Fruit fly (Drosophila melanogaster) S2 (cell line): ENCODE measurements around the gene mRpL51.

Experiments
- CG8478 ChIP-seq: fragments of >200 bp; optimal IDR thresholded peaks from 2 replicates; lab custom pipeline; 2018
- CTCF ChIP-seq, 2 experiments: fragments of >200 bp; optimal IDR thresholded peaks; 2 replicates each; lab custom pipeline; 2018

dm6 chr2L:8542234-8542572, 25.0 kb upstream of the mRpL51 start:
- TF ChIP-seq CTCF (optimal IDR thresholded peaks at IDR 0.05; lab: Kevin White, UChicago) (no peak), CG8478 (lab: Kevin White, UChicago) (no peak)
